Fruit fly (Drosophila melanogaster): ENCODE results near the gene Nup37.
A peak's percentile ranks its signal among the peaks of the same experiment; 100 is the strongest.

Gene Nup37

dm6 chr3R:25266751-25267150 is 19.3 kb downstream of the Nup37 start:
- TF ChIP-seq dmrt93B (GFP tag; optimal IDR thresholded peaks at IDR 0.05) = no peak
- TF ChIP-seq psq (GFP tag; optimal IDR thresholded peaks at IDR 0.05) = no peak
- no peak for TF ChIP-seq Jra (GFP tag; optimal IDR thresholded peaks at IDR 0.05)
- no peak for TF ChIP-seq sv (GFP tag; optimal IDR thresholded peaks at IDR 0.05)
- TF ChIP-seq OdsH (GFP tag; optimal IDR thresholded peaks at IDR 0.05) = no peak
- no peak for TF ChIP-seq Hr83 (GFP tag; optimal IDR thresholded peaks at IDR 0.05; ENCODE audit: poor library complexity, severe bottlenecking)
- TF ChIP-seq GATAd (GFP tag; optimal IDR thresholded peaks at IDR 0.05) = no peak
- TF ChIP-seq CG32264 (GFP tag; optimal IDR thresholded peaks at IDR 0.05) = no peak
- TF ChIP-seq Dfd (GFP tag; optimal IDR thresholded peaks at IDR 0.05) = no peak

- TF ChIP-seq brk (GFP tag; optimal IDR thresholded peaks at IDR 0.05) (no peak), Jra (GFP tag; optimal IDR thresholded peaks at IDR 0.05) (no peak), usp (GFP tag; optimal IDR thresholded peaks at IDR 0.05) (no peak), foxo (GFP tag; optimal IDR thresholded peaks at IDR 0.05) (no peak), dl (GFP tag; optimal IDR thresholded peaks at IDR 0.05; ENCODE audit: insufficient read depth in 1 of 2, partially characterized antibody in 2 of 2) (no peak), GATAd (GFP tag; optimal IDR thresholded peaks at IDR 0.05) (no peak), psq (GFP tag; optimal IDR thresholded peaks at IDR 0.05) (no peak), Dif (GFP tag; optimal IDR thresholded peaks at IDR 0.05; ENCODE audit: partially characterized antibody) (no peak)
Observed at dm6 chr3R:25269909-25270308, 22.5 kb downstream of the Nup37 start, which contains the start of the genes CG11889 and CG11891. CG11889 (plus strand) TSS chr3R:25270209. CG11891 (plus strand) TSS chr3R:25270209.

dm6 chr3R:25273537-25273936 is 26.1 kb downstream of the Nup37 start, which contains the start of gene CG11878:
CG11878 (plus strand) TSS chr3R:25273837.
- TF ChIP-seq h (GFP tag; optimal IDR thresholded peaks at IDR 0.05) (no peak), brk (GFP tag; optimal IDR thresholded peaks at IDR 0.05) (no peak), pan (optimal IDR thresholded peaks at IDR 0.05) (no peak)

DNA sequence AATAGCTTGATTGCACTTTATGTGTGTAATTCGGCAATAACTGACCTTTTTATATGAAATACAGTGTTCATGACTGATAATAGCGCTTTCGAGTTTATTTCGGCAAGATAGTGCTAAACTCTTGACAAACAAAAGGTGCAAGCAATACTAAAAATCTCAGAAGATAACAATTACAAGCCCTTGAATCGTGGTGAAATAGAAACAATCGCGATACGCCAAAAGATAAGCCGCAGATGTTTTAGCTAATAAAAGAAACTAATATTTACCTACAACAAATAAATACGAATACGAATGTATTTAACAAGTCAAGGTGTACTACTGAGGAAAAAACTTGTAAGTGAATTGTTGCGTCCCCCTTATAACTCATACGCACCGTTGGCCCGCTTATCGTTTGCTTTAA is 27.8 kb downstream of the Nup37 start:
- TF ChIP-seq Hr83 (GFP tag; optimal IDR thresholded peaks at IDR 0.05; ENCODE audit: poor library complexity, severe bottlenecking) (no peak), Jra (GFP tag; optimal IDR thresholded peaks at IDR 0.05) (no peak), jim (GFP tag; optimal IDR thresholded peaks at IDR 0.05) (no peak), rgr (GFP tag; optimal IDR thresholded peaks at IDR 0.05) (no peak), Myc (optimal IDR thresholded peaks at IDR 0.05) (no peak), h (GFP tag; optimal IDR thresholded peaks at IDR 0.05) (no peak), woc (GFP tag; optimal IDR thresholded peaks at IDR 0.05) (no peak), Abd-B (GFP tag; optimal IDR thresholded peaks at IDR 0.05) (no peak), psq (GFP tag; optimal IDR thresholded peaks at IDR 0.05) (no peak), sage (GFP tag; optimal IDR thresholded peaks at IDR 0.05) (no peak), Hr78 (GFP tag; optimal IDR thresholded peaks at IDR 0.05) (no peak), foxo (GFP tag; optimal IDR thresholded peaks at IDR 0.05) (no peak)

DNA sequence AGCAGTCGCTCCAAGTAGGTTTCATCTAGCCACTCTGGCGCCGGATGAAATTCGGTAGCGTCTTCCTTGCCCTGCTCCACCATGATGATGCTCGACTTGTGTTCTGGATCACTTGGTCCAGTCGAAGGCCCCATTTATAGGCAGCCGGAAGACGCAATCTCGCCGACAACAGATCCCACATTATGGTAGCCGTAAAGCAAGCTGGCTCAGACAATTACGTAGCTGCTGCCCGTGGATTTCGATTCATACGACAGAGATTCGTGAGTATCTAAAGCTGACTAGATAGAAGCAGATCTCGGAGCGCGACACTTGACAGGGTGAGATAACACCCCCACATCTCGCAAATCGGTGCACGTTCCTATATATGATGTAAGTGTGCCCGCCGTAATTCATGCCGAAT is 29.7 kb downstream of the Nup37 start, which contains the start of gene CG10513:
TSS of gene CG10513 (minus strand) at position 101 of the 400 bp plus-strand sequence.
- TF ChIP-seq sv (GFP tag; optimal IDR thresholded peaks at IDR 0.05) (no peak), Rel (GFP tag; optimal IDR thresholded peaks at IDR 0.05) (no peak), Rel (tag; optimal IDR thresholded peaks at IDR 0.05) (no peak), Hnf4 (GFP tag; optimal IDR thresholded peaks at IDR 0.05) (no peak), Dfd (GFP tag; optimal IDR thresholded peaks at IDR 0.05) (no peak), fru (GFP tag; optimal IDR thresholded peaks at IDR 0.05) (no peak), Hr78 (GFP tag; optimal IDR thresholded peaks at IDR 0.05) (no peak), tai (GFP tag; optimal IDR thresholded peaks at IDR 0.05) (no peak)

DNA sequence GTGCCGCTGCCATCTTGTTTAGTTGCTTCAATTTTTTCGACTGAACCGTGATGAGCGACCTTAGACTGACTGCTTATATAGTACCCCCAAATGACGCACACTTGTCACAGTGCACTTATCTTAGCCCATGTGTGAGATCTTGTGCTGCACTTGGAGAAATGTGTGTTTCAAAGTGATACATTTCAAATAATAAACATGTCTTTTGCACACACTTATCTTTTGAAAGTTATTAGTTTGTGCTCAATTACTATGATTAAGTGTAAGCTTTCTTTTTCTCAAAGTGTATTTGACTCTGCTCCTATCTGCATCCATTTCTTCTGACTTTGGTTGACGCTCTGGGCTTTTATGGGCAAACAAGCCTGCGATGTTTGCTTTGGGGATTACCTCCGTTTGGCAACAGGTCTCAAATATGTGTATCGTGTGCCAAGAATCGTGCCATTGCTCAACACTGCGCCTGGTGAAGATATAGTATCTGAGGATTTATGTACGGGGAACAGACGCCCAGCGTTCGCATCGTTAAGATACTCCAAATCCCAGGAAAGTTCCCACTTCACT is 32.4 kb downstream of the Nup37 start, which contains the start of gene CG10514:
TSS of gene CG10514 (minus strand) at position 51 of the 555 bp plus-strand sequence.
- TF ChIP-seq CrebA (GFP tag; optimal IDR thresholded peaks at IDR 0.05; ENCODE audit: borderline replicate concordance) (no peak), usp (GFP tag; optimal IDR thresholded peaks at IDR 0.05) (no peak), h (GFP tag; optimal IDR thresholded peaks at IDR 0.05) (no peak), HLH106 (tag; optimal IDR thresholded peaks at IDR 0.05) (no peak), foxo (GFP tag; optimal IDR thresholded peaks at IDR 0.05) (peak in 1 of 2 experiments; percentile 18), Sp1 (GFP tag; optimal IDR thresholded peaks at IDR 0.05) (peak; percentile 10), pan (optimal IDR thresholded peaks at IDR 0.05) (no peak), N (GFP tag; optimal IDR thresholded peaks at IDR 0.05) (no peak), lola (GFP tag; optimal IDR thresholded peaks at IDR 0.05) (no peak), br (GFP tag; optimal IDR thresholded peaks at IDR 0.05) (peak; percentile 36), dsf (GFP tag; optimal IDR thresholded peaks at IDR 0.05; ENCODE audit: borderline replicate concordance) (no peak), psq (GFP tag; optimal IDR thresholded peaks at IDR 0.05) (peak; percentile 18), woc (GFP tag; optimal IDR thresholded peaks at IDR 0.05) (no peak), GATAd (GFP tag; optimal IDR thresholded peaks at IDR 0.05) (no peak), Hr83 (GFP tag; optimal IDR thresholded peaks at IDR 0.05; ENCODE audit: poor library complexity, severe bottlenecking) (peak; percentile 77), sage (GFP tag; optimal IDR thresholded peaks at IDR 0.05) (no peak), Abd-B (GFP tag; optimal IDR thresholded peaks at IDR 0.05) (no peak), Hnf4 (GFP tag; optimal IDR thresholded peaks at IDR 0.05) (no peak), fru (GFP tag; optimal IDR thresholded peaks at IDR 0.05) (peak; percentile 13), Mio (GFP tag; optimal IDR thresholded peaks at IDR 0.05) (no peak), sv (GFP tag; optimal IDR thresholded peaks at IDR 0.05) (no peak), rgr (GFP tag; optimal IDR thresholded peaks at IDR 0.05) (peak; percentile 24), brk (GFP tag; optimal IDR thresholded peaks at IDR 0.05) (no peak), CG9705 (GFP tag; optimal IDR thresholded peaks at IDR 0.05) (no peak), CG32264 (GFP tag; optimal IDR thresholded peaks at IDR 0.05) (no peak), Rel (GFP tag; optimal IDR thresholded peaks at IDR 0.05) (no peak), Rel (tag; optimal IDR thresholded peaks at IDR 0.05) (no peak)
